Fruit fly (Drosophila melanogaster) whole organism, embryonic: ENCODE measurements around the gene feo.
A peak's percentile ranks its signal among the peaks of the same experiment; 100 is the strongest.

Experiments
- Awh ChIP-seq: fragments of 200-800 bp; sonication (Bioruptor generic); IDR thresholded peaks from 2 replicates; pipeline ENCODE4, ENCODE4 v1.3.6; 2022; ENCODE audit warnings: missing biosample characterization, missing genetic modification characterization
- CG10209 ChIP-seq: fragments of 200-800 bp; sonication (Bioruptor generic); optimal IDR thresholded peaks from 3 replicates; lab custom pipeline; 2017; ENCODE audit warnings: missing biosample characterization, mild to moderate bottlenecking, missing genetic modification characterization, missing genetic modification reagents
- CG12236 ChIP-seq: fragments of 200-800 bp; sonication (Bioruptor generic); optimal IDR thresholded peaks from 2 replicates; lab custom pipeline; 2016; ENCODE audit warnings: missing biosample characterization, missing genetic modification characterization
- CG13296 ChIP-seq: fragments of 200-800 bp; sonication (Bioruptor generic); optimal IDR thresholded peaks from 3 replicates; lab custom pipeline; 2018; ENCODE audit warnings: missing biosample characterization, mild to moderate bottlenecking, missing genetic modification characterization
- CG17359 ChIP-seq: fragments of 200-800 bp; sonication (Bioruptor generic); optimal IDR thresholded peaks from 3 replicates; lab custom pipeline; 2018; ENCODE audit warnings: missing biosample characterization, mild to moderate bottlenecking, missing genetic modification characterization, moderate library complexity
- CG17829 ChIP-seq: fragments of 200-800 bp; optimal IDR thresholded peaks from 2 replicates; lab custom pipeline; 2019; ENCODE audit warnings: missing biosample characterization, mild to moderate bottlenecking, missing genetic modification characterization, moderate library complexity
- CG6689 ChIP-seq: fragments of 200-800 bp; sonication (Bioruptor generic); IDR thresholded peaks from 2 replicates; pipeline ENCODE4 v1.3.6; 2022; ENCODE audit warnings: missing biosample characterization, missing genetic modification characterization
- CG9932 ChIP-seq: fragments of 200-800 bp; sonication (Bioruptor generic); IDR thresholded peaks from 2 replicates; pipeline ENCODE4 v1.3.6; 2022; ENCODE audit warnings: missing biosample characterization, missing genetic modification characterization
- E2f2 ChIP-seq: fragments of 200-800 bp; sonication (Bioruptor generic); IDR thresholded peaks from 2 replicates; pipeline ENCODE4 v1.3.6; 2022; ENCODE audit warnings: missing biosample characterization, missing genetic modification characterization
- Med ChIP-seq: fragments of 200-800 bp; sonication (Bioruptor generic); peaks from one replicate; lab custom pipeline; 2016; ENCODE audit warnings: missing biosample characterization, missing genetic modification characterization, mild to moderate bottlenecking, inconsistent platforms, moderate library complexity
- Mrtf ChIP-seq: fragments of 200-800 bp; sonication (Bioruptor generic); IDR thresholded peaks from 3 replicates; pipeline ENCODE4 v1.3.6; 2022; ENCODE audit warnings: missing biosample characterization, missing genetic modification characterization
- Sry-δ ChIP-seq: fragments of 200-800 bp; sonication (Bioruptor generic); optimal IDR thresholded peaks from 2 replicates; lab custom pipeline; 2016; ENCODE audit warnings: missing biosample characterization, missing genetic modification characterization
- Xrp1 ChIP-seq: fragments of 200-800 bp; sonication (Bioruptor generic); IDR thresholded peaks from 2 replicates; pipeline ENCODE4 v1.3.6; 2022; ENCODE audit warnings: missing biosample characterization, missing genetic modification characterization
- ara ChIP-seq: fragments of 200-800 bp; sonication (Bioruptor generic); IDR thresholded peaks from 2 replicates; pipeline ENCODE4 v1.3.6; 2022; ENCODE audit warnings: missing biosample characterization, missing genetic modification characterization
- ash1 ChIP-seq: fragments of 200-800 bp; sonication (Bioruptor generic); optimal IDR thresholded peaks from 2 replicates; lab custom pipeline; 2018; ENCODE audit warnings: missing biosample characterization, mild to moderate bottlenecking, missing genetic modification characterization
- bcd ChIP-seq: fragments of 200-800 bp; sonication (Bioruptor generic); optimal IDR thresholded peaks from 2 replicates; lab custom pipeline; 2017; ENCODE audit warnings: missing biosample characterization, mild to moderate bottlenecking, missing genetic modification characterization
- chinmo ChIP-seq: fragments of 200-800 bp; sonication (Bioruptor generic); IDR thresholded peaks from 4 replicates; pipeline ENCODE4 v1.3.6; 2022; ENCODE audit warnings: missing biosample characterization, missing genetic modification characterization; ENCODE audit not compliant: partially characterized antibody
- cwo ChIP-seq: fragments of 200-800 bp; sonication (Bioruptor generic); optimal IDR thresholded peaks from 3 replicates; lab custom pipeline; 2017; ENCODE audit warnings: missing biosample characterization, missing genetic modification characterization, mild to moderate bottlenecking, moderate library complexity, missing genetic modification reagents
- exex ChIP-seq: fragments of 200-800 bp; sonication (Bioruptor generic); optimal IDR thresholded peaks from 4 replicates; lab custom pipeline; 2018; ENCODE audit warnings: missing biosample characterization, mild to moderate bottlenecking, missing genetic modification characterization, moderate library complexity
- fu2 ChIP-seq: fragments of 200-800 bp; sonication (Bioruptor generic); optimal IDR thresholded peaks from 2 replicates; lab custom pipeline; 2016; ENCODE audit warnings: missing biosample characterization, missing genetic modification characterization
- gem ChIP-seq: fragments of 200-800 bp; sonication (Bioruptor generic); optimal IDR thresholded peaks from 2 replicates; lab custom pipeline; 2019; ENCODE audit warnings: missing biosample characterization, mild to moderate bottlenecking, missing genetic modification characterization, moderate library complexity
- grn ChIP-seq: fragments of 200-800 bp; sonication (Bioruptor generic); optimal IDR thresholded peaks from 3 replicates; lab custom pipeline; 2017; ENCODE audit warnings: missing biosample characterization, missing genetic modification characterization
- luna ChIP-seq: fragments of 200-800 bp; sonication (Bioruptor generic); optimal IDR thresholded peaks from 2 replicates; lab custom pipeline; 2016; ENCODE audit warnings: missing biosample characterization, missing genetic modification characterization
- mam ChIP-seq: fragments of 200-800 bp; sonication (Bioruptor generic); optimal IDR thresholded peaks from 3 replicates; lab custom pipeline; 2016; ENCODE audit warnings: missing biosample characterization, missing genetic modification characterization
- mirr ChIP-seq: fragments of 200-800 bp; sonication (Bioruptor generic); optimal IDR thresholded peaks from 3 replicates; lab custom pipeline; 2018; ENCODE audit warnings: missing biosample characterization, mild to moderate bottlenecking, missing genetic modification characterization
- prd ChIP-seq, 3 experiments: fragments of >200 bp in 2 of 3; fragments of 200-800 bp in 1 of 3; sonication (Bioruptor generic) in 1 of 3; optimal IDR thresholded peaks in 2 of 3; IDR thresholded peaks in 1 of 3; 2 replicates in 2 of 3; 3 replicates in 1 of 3; pipeline versions ENCODE4 v1.3.6 to Lab custom; 2017 to 2022; ENCODE audit warnings: missing biosample characterization in 1 of 3, missing genetic modification characterization in 1 of 3
- sens ChIP-seq: fragments of 200-800 bp; sonication (Bioruptor generic); peaks from one replicate; lab custom pipeline; 2016; ENCODE audit warnings: missing biosample characterization, missing genetic modification characterization
- sisA ChIP-seq: fragments of 200-800 bp; sonication (Bioruptor generic); IDR thresholded peaks from 2 replicates; pipeline ENCODE4 v1.3.6; 2022; ENCODE audit warnings: missing biosample characterization, missing genetic modification characterization
- sug ChIP-seq: fragments of 200-800 bp; optimal IDR thresholded peaks from 2 replicates; lab custom pipeline; 2019; ENCODE audit warnings: missing biosample characterization, mild to moderate bottlenecking, missing genetic modification characterization, moderate library complexity
- z ChIP-seq: fragments of 200-800 bp; sonication (Bioruptor generic); IDR thresholded peaks from 3 replicates; pipeline ENCODE4 v1.3.6; 2022; ENCODE audit warnings: missing biosample characterization, missing genetic modification characterization
- zen ChIP-seq: fragments of 200-800 bp; sonication (Bioruptor generic); optimal IDR thresholded peaks from 3 replicates; lab custom pipeline; 2018; ENCODE audit warnings: missing biosample characterization, mild to moderate bottlenecking, missing genetic modification characterization, moderate library complexity

The feo gene

DNA sequence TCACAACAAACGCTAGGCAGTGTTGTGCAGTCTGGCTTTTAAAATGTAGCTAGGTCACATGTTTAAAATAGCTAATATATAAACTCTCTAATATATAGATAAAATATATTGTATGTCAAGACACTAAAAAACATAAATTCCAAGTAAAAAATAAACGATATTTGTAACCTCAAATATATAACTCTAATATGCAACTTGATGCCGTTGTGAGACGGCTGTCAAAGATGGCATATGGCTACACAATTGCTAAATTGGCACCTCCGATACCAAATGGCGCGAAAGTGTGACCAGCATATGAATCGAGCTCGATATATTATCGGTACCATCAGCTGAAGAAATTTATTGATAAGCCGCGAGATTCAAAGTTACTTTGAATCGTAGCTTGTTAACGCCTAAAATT is 44.6 kb upstream of the feo start, which contains the start of gene CG1582 (continued):
- TF ChIP-seq CG17829 (tag; lab: Kevin White, UChicago) = peak; percentile 38
- peak; percentile 18 for TF ChIP-seq CG10209
- peak; percentile 83 for TF ChIP-seq E2f2 (GFP tag; lab: Robert Waterston, UW)
- no peak for TF ChIP-seq luna (GFP tag; lab: Kevin White, UChicago)
- TF ChIP-seq Sry-δ (GFP tag; lab: Kevin White, UChicago) = peak; percentile 25
- TF ChIP-seq zen (tag; lab: Kevin White, UChicago) = peak; percentile 5
- peak; percentile 47 for TF ChIP-seq CG9932 (GFP tag; lab: Robert Waterston, UW)
- TF ChIP-seq CG13296 (GFP tag; lab: Kevin White, UChicago) = no peak

DNA sequence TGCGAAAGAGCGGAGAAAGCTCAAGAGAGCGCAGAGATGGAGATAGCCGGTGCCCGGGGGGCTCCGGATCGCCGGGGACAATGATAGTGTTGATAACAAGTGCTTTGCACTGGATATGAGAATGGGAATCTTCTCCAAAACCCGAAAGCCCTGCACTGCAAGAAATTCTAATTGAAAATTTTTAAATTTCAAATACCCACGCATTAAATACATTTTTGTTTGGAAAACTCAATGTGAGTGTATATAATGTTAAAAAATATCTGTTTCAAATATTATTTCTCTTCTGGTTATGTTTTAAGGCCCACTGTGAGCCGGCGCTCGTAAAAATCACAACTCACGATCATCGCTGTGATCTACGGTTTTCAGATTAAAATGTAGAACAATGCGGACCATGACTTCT is 38.5 kb upstream of the feo start:
- TF ChIP-seq CG6689 (GFP tag; lab: Robert Waterston, UW) (0 out of 2 replicates have a peak, but pooled peaks have one; percentile 14), CG17359 (tag; lab: Kevin White, UChicago) (no peak), Med (GFP tag; lab: Kevin White, UChicago) (peak; percentile 28), prd (optimal IDR thresholded peaks at IDR 0.05; lab: Kevin White, UChicago) (no peak), prd (GFP tag; IDR thresholded peaks at IDR 0.05; lab: Robert Waterston, UW) (0 out of 3 replicates have a peak, but pooled peaks have one; percentile 17), Xrp1 (GFP tag; lab: Robert Waterston, UW) (0 out of 2 replicates have a peak, but pooled peaks have one; percentile 20), gem (tag; lab: Kevin White, UChicago) (peak; percentile 7), ara (GFP tag; lab: Robert Waterston, UW) (0 out of 2 replicates have a peak, but pooled peaks have one; percentile 9), sens (GFP tag; lab: Kevin White, UChicago) (peak; percentile 47), chinmo (GFP tag; lab: Robert Waterston, UW) (no peak)

DNA sequence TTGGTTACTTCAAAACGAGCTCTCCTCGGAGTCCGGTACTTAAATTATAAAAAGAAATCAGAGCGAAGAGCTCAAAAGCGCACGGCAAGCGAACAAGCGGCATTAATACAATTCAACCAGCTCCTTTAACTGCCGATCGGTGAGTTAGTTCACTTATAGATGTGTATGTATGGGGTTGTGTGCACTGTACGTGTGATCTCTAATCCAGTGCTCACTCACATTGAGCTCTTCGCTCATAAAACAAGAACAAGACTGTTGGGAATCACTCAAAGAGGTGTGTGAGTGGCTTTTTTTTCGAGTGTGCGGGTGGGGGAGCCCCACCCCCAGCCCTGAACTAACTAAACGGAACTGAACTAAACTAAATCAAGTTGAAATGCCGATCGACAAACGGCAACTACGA is 36.5 kb upstream of the feo start, which contains the start of gene Ork1:
TSS of gene Ork1 (minus strand) at position 101 of the 400 bp plus-strand sequence.
- TF ChIP-seq Mrtf (GFP tag; lab: Robert Waterston, UW) = no peak
- peak; percentile 88 for TF ChIP-seq z

DNA sequence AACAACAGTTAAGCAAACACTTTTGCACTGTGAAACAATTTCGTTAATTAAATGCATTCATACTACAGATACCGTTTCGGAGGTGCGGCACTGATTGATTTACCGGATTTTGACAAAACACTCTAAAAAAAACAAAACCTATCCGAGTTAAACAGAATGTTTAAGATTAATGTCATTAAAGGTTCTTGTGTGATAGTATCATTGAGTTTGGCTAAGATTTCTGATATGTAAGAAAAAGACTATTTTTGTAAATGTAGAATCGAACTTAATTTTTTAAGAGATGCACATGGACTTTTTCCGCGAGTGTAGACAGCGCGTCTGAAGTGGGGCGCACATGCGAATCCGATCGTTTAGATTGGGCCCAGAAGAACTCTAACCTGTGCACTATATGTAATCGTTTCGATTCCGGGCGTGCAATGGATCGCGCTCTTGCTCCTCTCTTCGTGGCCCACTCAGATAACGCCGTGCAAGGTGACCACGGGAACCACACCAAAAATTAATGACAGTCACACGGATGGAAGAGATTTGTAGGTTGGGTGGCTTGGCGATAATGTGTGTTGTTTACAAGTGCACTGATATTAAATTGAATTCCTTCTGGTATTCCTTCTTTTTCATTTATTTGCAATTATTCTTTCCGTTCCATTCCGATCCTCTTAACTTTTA is 35.4 kb upstream of the feo start:
- TF ChIP-seq fu2 = no peak
- no peak for TF ChIP-seq ash1 (GFP tag; lab: Kevin White, UChicago)
- no peak for TF ChIP-seq Awh (GFP tag; lab: Robert Waterston, UW)

DNA sequence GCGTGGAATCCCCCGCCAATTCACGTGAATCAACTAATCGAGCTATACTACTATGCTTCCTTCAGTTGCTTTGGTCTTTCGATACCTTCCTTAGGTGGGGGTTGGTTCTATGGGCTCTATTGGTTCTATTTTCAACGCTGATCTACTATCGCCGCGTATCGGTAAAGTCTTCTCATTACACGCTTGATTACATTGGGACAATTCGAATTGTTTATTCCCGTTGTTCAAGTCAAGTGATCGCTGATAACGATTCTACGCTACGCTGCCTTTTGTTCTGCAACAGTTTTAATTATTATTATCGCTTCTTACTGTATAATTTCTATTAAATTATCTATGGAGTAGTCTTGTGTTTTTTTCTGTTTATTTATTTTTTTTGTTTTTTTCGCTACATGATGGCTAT is 33.0 kb upstream of the feo start:
- TF ChIP-seq sug (tag; lab: Kevin White, UChicago) (peak; percentile 33), sisA (GFP tag; lab: Robert Waterston, UW) (no peak), mam (GFP tag; lab: Kevin White, UChicago) (no peak), bcd (no peak), cwo (GFP tag; lab: Kevin White, UChicago) (peak; percentile 15), grn (GFP tag; lab: Kevin White, UChicago) (peak; percentile 74), mirr (GFP tag; lab: Kevin White, UChicago) (peak; percentile 39), CG12236 (no peak), exex (tag; lab: Kevin White, UChicago) (peak; percentile 91)
